Worm (Caenorhabditis elegans) whole organism, late embryonic: ENCODE results near the gene spe-27.

Source experiments
- C08G9.2 ChIP-seq: sonication (generic microtip); optimal IDR thresholded peaks from 2 replicates; lab custom pipeline; 2016; ENCODE audit warnings: mild to moderate bottlenecking, missing genetic modification characterization, moderate library complexity, missing compliant biosample characterization
- C38D4.7 ChIP-seq: fragments of 200-800 bp; sonication (Bioruptor generic); optimal IDR thresholded peaks from 2 replicates; lab custom pipeline; 2018; ENCODE audit warnings: mild to moderate bottlenecking, missing genetic modification characterization, moderate library complexity, missing compliant biosample characterization
- F13H6.1 ChIP-seq: sonication (generic microtip); optimal IDR thresholded peaks from 2 replicates; lab custom pipeline; 2016; ENCODE audit warnings: missing genetic modification characterization, missing compliant biosample characterization
- K02D7.2 ChIP-seq: sonication (generic microtip); optimal IDR thresholded peaks from 2 replicates; lab custom pipeline; 2017; ENCODE audit warnings: mild to moderate bottlenecking, missing genetic modification characterization, missing compliant biosample characterization
- T23F11.4 ChIP-seq: fragments of 200-800 bp; sonication (Bioruptor generic); optimal IDR thresholded peaks from 2 replicates; lab custom pipeline; 2018; ENCODE audit warnings: mild to moderate bottlenecking, missing genetic modification characterization, missing compliant biosample characterization
- Y22D7AL.16 ChIP-seq: sonication (generic microtip); optimal IDR thresholded peaks from 2 replicates; lab custom pipeline; 2016; ENCODE audit warnings: missing genetic modification characterization, missing compliant biosample characterization
- ahr-1 ChIP-seq: sonication (generic microtip); optimal IDR thresholded peaks from 2 replicates; lab custom pipeline; 2016; ENCODE audit warnings: missing genetic modification characterization, missing compliant biosample characterization
- ama-1 ChIP-seq: fragments of 150-350 bp; optimal IDR thresholded peaks from 2 replicates; lab custom pipeline; 2014
- ceh-14 ChIP-seq: sonication (generic microtip); optimal IDR thresholded peaks from 2 replicates; lab custom pipeline; 2016; ENCODE audit warnings: missing genotype, missing genetic modification characterization, missing compliant biosample characterization
- ceh-18 ChIP-seq: sonication (generic microtip); optimal IDR thresholded peaks from 2 replicates; lab custom pipeline; 2016; ENCODE audit warnings: missing genetic modification characterization, missing compliant biosample characterization
- ceh-24 ChIP-seq: sonication (generic microtip); optimal IDR thresholded peaks from 2 replicates; lab custom pipeline; 2016; ENCODE audit warnings: mild to moderate bottlenecking, missing genetic modification characterization, missing compliant biosample characterization
- ceh-31 ChIP-seq: sonication (generic microtip); optimal IDR thresholded peaks from 2 replicates; lab custom pipeline; 2016; ENCODE audit warnings: missing genetic modification characterization, missing compliant biosample characterization
- ceh-45 ChIP-seq: fragments of 200-800 bp; sonication (Bioruptor generic); IDR thresholded peaks from 2 replicates; pipeline ENCODE4 v1.3.6; 2022; ENCODE audit warnings: missing genetic modification reagents, missing genetic modification characterization, missing compliant biosample characterization
- ceh-6 ChIP-seq: fragments of 200-800 bp; sonication (Bioruptor generic); optimal IDR thresholded peaks from 2 replicates; lab custom pipeline; 2018; ENCODE audit warnings: mild to moderate bottlenecking, missing genetic modification characterization, missing compliant biosample characterization
- ceh-9 ChIP-seq: sonication (generic microtip); optimal IDR thresholded peaks from 2 replicates; lab custom pipeline; 2016; ENCODE audit warnings: mild to moderate bottlenecking, missing genetic modification characterization, inconsistent platforms, missing compliant biosample characterization
- che-1 ChIP-seq: sonication (generic microtip); optimal IDR thresholded peaks from 2 replicates; lab custom pipeline; 2016; ENCODE audit warnings: mild to moderate bottlenecking, missing genetic modification characterization, missing compliant biosample characterization
- dve-1 ChIP-seq: sonication (generic microtip); optimal IDR thresholded peaks from 2 replicates; lab custom pipeline; 2017; ENCODE audit warnings: antibody characterized with exemption, mild to moderate bottlenecking, missing genetic modification characterization, missing compliant biosample characterization
- elt-2 ChIP-seq: sonication (generic microtip); optimal IDR thresholded peaks from 2 replicates; lab custom pipeline; 2016; ENCODE audit warnings: missing genetic modification reagents, missing genetic modification characterization, missing compliant biosample characterization
- fax-1 ChIP-seq: sonication (generic microtip); optimal IDR thresholded peaks from 2 replicates; lab custom pipeline; 2016; ENCODE audit warnings: missing genotype, missing genetic modification characterization, missing compliant biosample characterization
- fkh-10 ChIP-seq: fragments of 150-350 bp; optimal IDR thresholded peaks from 2 replicates; lab custom pipeline; 2014; ENCODE audit warnings: missing biosample characterization, missing genetic modification reagents, missing genetic modification characterization
- hlh-30 ChIP-seq: sonication (generic microtip); optimal IDR thresholded peaks from 2 replicates; lab custom pipeline; 2017; ENCODE audit warnings: antibody characterized with exemption, missing genetic modification characterization, missing compliant biosample characterization; ENCODE audit not compliant: insufficient read depth
- madf-2 ChIP-seq: sonication (generic microtip); optimal IDR thresholded peaks from 2 replicates; lab custom pipeline; 2017; ENCODE audit warnings: missing genetic modification characterization, missing compliant biosample characterization
- nhr-232 ChIP-seq: sonication (generic microtip); optimal IDR thresholded peaks from 2 replicates; lab custom pipeline; 2016; ENCODE audit warnings: missing genetic modification characterization, missing compliant biosample characterization
- pag-3 ChIP-seq: sonication (generic microtip); optimal IDR thresholded peaks from 2 replicates; lab custom pipeline; 2016; ENCODE audit warnings: missing compliant biosample characterization, missing genetic modification characterization, borderline replicate concordance
- pax-1 ChIP-seq: fragments of 150-350 bp; optimal IDR thresholded peaks from 2 replicates; lab custom pipeline; 2014; ENCODE audit warnings: missing biosample characterization, missing genetic modification characterization
- pha-4 ChIP-seq: fragments of 150-350 bp; optimal IDR thresholded peaks from 2 replicates; lab custom pipeline; 2018; ENCODE audit warnings: missing biosample characterization, missing genetic modification reagents, missing genetic modification characterization
- pros-1 ChIP-seq: fragments of 150-350 bp; optimal IDR thresholded peaks from 2 replicates; lab custom pipeline; 2014; ENCODE audit warnings: missing biosample characterization, missing genetic modification reagents, missing genetic modification characterization
- ref-2 ChIP-seq: sonication (generic microtip); optimal IDR thresholded peaks from 2 replicates; lab custom pipeline; 2016; ENCODE audit warnings: missing genetic modification characterization, missing compliant biosample characterization
- rnt-1 ChIP-seq: sonication (generic microtip); optimal IDR thresholded peaks from 2 replicates; lab custom pipeline; 2016; ENCODE audit warnings: missing genetic modification characterization, missing compliant biosample characterization
- sdc-2 ChIP-seq: sonication (generic microtip); optimal IDR thresholded peaks from 2 replicates; lab custom pipeline; 2016; ENCODE audit warnings: missing genotype, missing genetic modification characterization, missing compliant biosample characterization
- sox-2 ChIP-seq: fragments of 200-800 bp; sonication (Bioruptor generic); IDR thresholded peaks from 2 replicates; pipeline ENCODE4 v1.3.6; 2022; ENCODE audit warnings: missing genetic modification reagents, missing genetic modification characterization, missing compliant biosample characterization
- tbx-2 ChIP-seq: sonication (generic microtip); optimal IDR thresholded peaks from 2 replicates; lab custom pipeline; 2016; ENCODE audit warnings: missing genetic modification characterization, missing compliant biosample characterization
- tbx-7 ChIP-seq: sonication (generic microtip); optimal IDR thresholded peaks from 2 replicates; lab custom pipeline; 2016; ENCODE audit warnings: missing genotype, missing genetic modification characterization, missing compliant biosample characterization
- ttx-3 ChIP-seq: sonication (generic microtip); optimal IDR thresholded peaks from 2 replicates; lab custom pipeline; 2016; ENCODE audit warnings: missing genetic modification reagents, missing genetic modification characterization, missing compliant biosample characterization
- unc-42 ChIP-seq: sonication (generic microtip); optimal IDR thresholded peaks from 2 replicates; lab custom pipeline; 2016; ENCODE audit warnings: missing genotype, missing genetic modification characterization, missing compliant biosample characterization
- unc-55 ChIP-seq: sonication (generic microtip); optimal IDR thresholded peaks from 2 replicates; lab custom pipeline; 2017; ENCODE audit warnings: missing biosample characterization, missing genetic modification reagents, missing genetic modification characterization

spe-27 gene

DNA sequence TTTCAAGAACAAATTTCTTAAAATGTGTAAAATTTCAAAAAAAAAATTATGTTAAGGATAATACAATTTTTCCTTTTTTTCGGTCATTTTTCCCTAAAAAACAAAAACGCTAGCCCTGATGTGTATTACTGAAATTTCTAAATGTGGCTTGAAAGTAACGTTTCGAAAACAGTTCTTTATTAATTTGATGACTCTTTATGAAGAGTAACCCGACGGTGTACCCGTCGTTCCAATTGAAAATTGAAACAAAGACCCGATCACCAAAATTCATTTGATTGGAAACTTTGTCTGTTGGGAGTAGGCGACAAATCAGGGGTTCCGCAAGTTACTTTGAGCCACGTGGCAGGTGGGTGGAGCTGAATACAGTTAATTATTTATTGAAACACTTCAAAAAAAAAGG, 32.9 kb downstream of the spe-27 start:
- TF ChIP-seq pax-1 (tag; lab: Kevin White, UChicago) (no peak), pros-1 (tag; lab: Kevin White, UChicago) (no peak), ceh-24 (tag; lab: Kevin White, UChicago) (no peak), fkh-10 (no peak), madf-2 (tag; lab: Kevin White, UChicago) (no peak), C38D4.7 (GFP tag; lab: Kevin White, UChicago) (no peak), ref-2 (tag; lab: Kevin White, UChicago) (no peak), ceh-18 (no peak), ceh-45 (GFP tag; lab: Robert Waterston, UW) (no peak), ahr-1 (no peak), ttx-3 (tag; lab: Kevin White, UChicago) (no peak), K02D7.2 (no peak)

- TF ChIP-seq fkh-10 = no peak
- no peak for TF ChIP-seq elt-2 (tag; lab: Kevin White, UChicago)
- TF ChIP-seq T23F11.4 (GFP tag; lab: Kevin White, UChicago) = no peak
- no peak for TF ChIP-seq unc-55 (GFP tag; lab: Kevin White, UChicago)
- no peak for TF ChIP-seq hlh-30
- no peak for TF ChIP-seq ama-1 (lab: Kevin White, UChicago)
- TF ChIP-seq ceh-6 (GFP tag; lab: Kevin White, UChicago) = no peak
- no peak for TF ChIP-seq ref-2 (tag; lab: Kevin White, UChicago)
- TF ChIP-seq C08G9.2 (tag; lab: Kevin White, UChicago) = no peak
- no peak for TF ChIP-seq tbx-7 (tag; lab: Kevin White, UChicago)
- TF ChIP-seq Y22D7AL.16 (tag; lab: Kevin White, UChicago) = no peak
- TF ChIP-seq ceh-31 = no peak
- TF ChIP-seq ceh-24 (tag; lab: Kevin White, UChicago) = no peak
- TF ChIP-seq sdc-2 (tag; lab: Kevin White, UChicago) = no peak
- no peak for TF ChIP-seq fax-1
- no peak for TF ChIP-seq ceh-14 (tag; lab: Kevin White, UChicago)
- no peak for TF ChIP-seq pha-4 (tag; lab: Kevin White, UChicago)
- no peak for TF ChIP-seq nhr-232 (tag; lab: Kevin White, UChicago)
These were observed 41.2 kb downstream of the spe-27 start, which contains the start of gene egal-1 for ce11 chrIV:5824493-5824892. TSS of gene egal-1 (plus strand) at chrIV:5824793.

ce11 chrIV:5821997-5822396, 43.7 kb downstream of the spe-27 start:
- TF ChIP-seq pag-3 (tag; lab: Kevin White, UChicago) (no peak), hlh-30 (peak; percentile 11), C38D4.7 (GFP tag; lab: Kevin White, UChicago) (no peak), madf-2 (tag; lab: Kevin White, UChicago) (no peak), tbx-2 (tag; lab: Kevin White, UChicago) (no peak), unc-42 (tag; lab: Kevin White, UChicago) (peak; percentile 66), F13H6.1 (no peak), ceh-18 (peak; percentile 4)

DNA sequence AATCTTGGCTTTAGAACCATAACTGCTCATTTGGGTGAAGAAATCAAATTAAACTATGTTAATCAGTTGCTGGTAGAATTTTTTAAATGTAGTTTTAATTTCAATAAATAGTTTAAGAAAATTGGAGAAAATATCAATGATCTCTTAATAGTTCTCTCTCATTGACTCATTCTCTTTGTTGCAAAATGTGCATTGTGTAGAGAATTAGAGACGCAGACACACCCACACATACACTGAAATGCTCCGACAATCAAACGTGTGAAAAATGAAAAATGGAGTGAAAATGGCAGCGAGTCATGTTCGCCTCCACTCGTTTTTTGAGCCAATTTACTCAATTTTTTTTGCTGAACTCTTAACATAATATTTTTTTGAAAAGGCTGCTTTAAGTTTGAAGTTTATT, 44.8 kb downstream of the spe-27 start:
- peak; percentile 76 for TF ChIP-seq unc-55 (GFP tag; lab: Kevin White, UChicago)
- TF ChIP-seq sox-2 (GFP tag; lab: Robert Waterston, UW) = no peak
- no peak for TF ChIP-seq ceh-9

DNA sequence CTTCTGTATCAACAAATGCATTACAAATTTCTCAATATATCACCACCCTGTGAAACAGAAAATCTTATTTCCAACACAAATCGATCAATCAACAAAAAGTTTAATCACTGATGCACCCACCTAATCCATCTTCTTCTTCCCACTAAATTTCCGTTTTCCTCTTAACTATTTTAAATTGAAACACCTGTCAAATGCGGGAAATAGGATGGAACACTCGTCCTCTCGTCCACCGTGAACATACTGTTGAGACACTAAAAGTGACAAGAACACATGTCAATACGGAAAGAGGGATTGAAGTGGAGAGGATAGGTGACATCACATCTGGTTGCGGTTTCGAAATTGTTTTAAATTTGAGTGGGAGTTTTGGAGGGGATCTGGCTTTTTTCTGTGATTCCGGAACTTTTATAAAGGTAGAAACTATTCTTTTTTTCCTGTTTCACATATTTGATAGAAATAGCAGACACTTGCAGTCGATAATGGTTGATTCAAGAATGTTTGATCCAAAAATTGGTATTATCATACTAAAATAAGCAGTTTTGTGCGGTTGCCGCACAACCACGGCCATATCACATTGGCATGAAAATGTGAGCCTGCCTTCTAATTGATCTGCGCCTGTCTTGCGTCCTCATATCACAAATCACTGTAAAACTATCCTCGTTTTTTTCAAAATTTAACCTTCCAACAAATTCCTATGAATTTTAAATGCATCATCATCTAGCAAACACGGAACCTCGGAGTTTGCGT, 45.5 kb downstream of the spe-27 start:
- peak; percentile 27 for TF ChIP-seq rnt-1
- no peak for TF ChIP-seq che-1
- no peak for TF ChIP-seq dve-1 (tag; lab: Kevin White, UChicago)
- TF ChIP-seq unc-55 (GFP tag; lab: Kevin White, UChicago) = peak; percentile 93
- TF ChIP-seq, all 69 proteins: peak for 2
